Worm (Caenorhabditis elegans) whole organism, mixed stage, embryonic: ENCODE data around the gene srh-56.

Experiments used
- blmp-1 ChIP-seq: fragments of 150-350 bp; optimal IDR thresholded peaks from 2 replicates; lab custom pipeline; 2014; ENCODE audit warnings: missing biosample characterization, missing genetic modification characterization
- ceh-83 ChIP-seq: fragments of 200-800 bp; sonication (Bioruptor generic); optimal IDR thresholded peaks from 2 replicates; lab custom pipeline; 2018; ENCODE audit warnings: mild to moderate bottlenecking, missing genetic modification characterization, missing compliant biosample characterization
- nhr-12 ChIP-seq: fragments of 150-350 bp; optimal IDR thresholded peaks from 2 replicates; lab custom pipeline; 2014; ENCODE audit warnings: missing biosample characterization, missing genetic modification characterization
- unc-62 ChIP-seq: fragments of 150-350 bp; optimal IDR thresholded peaks from 2 replicates; lab custom pipeline; 2014; ENCODE audit warnings: missing biosample characterization, missing genetic modification reagents, missing genetic modification characterization

- TF ChIP-seq blmp-1 (tag; lab: Kevin White, UChicago) (no peak), unc-62 (GFP tag; lab: Kevin White, UChicago) (no peak), ceh-83 (no peak), nhr-12 (no peak)
These were observed 32.1 kb upstream of the srh-56 start for ce11 chrV:2739607-2740006.
